Worm (Caenorhabditis elegans) whole organism, L1 larva: Measurements from ENCODE around the gene otpl-1.

Source experiments
- C04F5.9 ChIP-seq: sonication (generic microtip); optimal IDR thresholded peaks from 2 replicates; lab custom pipeline; 2016; ENCODE audit warnings: missing genetic modification characterization, missing compliant biosample characterization
- C34B4.2 ChIP-seq: sonication (generic microtip); optimal IDR thresholded peaks from 2 replicates; lab custom pipeline; 2017; ENCODE audit warnings: mild to moderate bottlenecking, missing genetic modification characterization, missing compliant biosample characterization
- F16B12.6 ChIP-seq: fragments of 150-350 bp; optimal IDR thresholded peaks from 2 replicates; lab custom pipeline; 2014; ENCODE audit warnings: missing biosample characterization, missing genetic modification characterization
- Y116A8C.19 ChIP-seq: sonication (generic microtip); optimal IDR thresholded peaks from 2 replicates; lab custom pipeline; 2016; ENCODE audit warnings: missing compliant biosample characterization, missing genetic modification characterization, borderline replicate concordance
- aha-1 ChIP-seq: fragments of 150-350 bp; optimal IDR thresholded peaks from 2 replicates; lab custom pipeline; 2014; ENCODE audit warnings: missing biosample characterization, missing genetic modification characterization
- aly-2 ChIP-seq: fragments of 150-350 bp; optimal IDR thresholded peaks from 2 replicates; lab custom pipeline; 2014; ENCODE audit warnings: missing biosample characterization, missing genetic modification characterization
- ceh-82 ChIP-seq, 3 experiments: fragments of 150-350 bp in 1 of 3; sonication (generic microtip) in 2 of 3; optimal IDR thresholded peaks; 2 replicates each; lab custom pipeline; 2014 to 2017; ENCODE audit warnings: missing biosample characterization in 3 of 3, missing genetic modification characterization in 3 of 3
- ceh-90 ChIP-seq: sonication (generic microtip); optimal IDR thresholded peaks from 2 replicates; lab custom pipeline; 2016; ENCODE audit warnings: missing genetic modification characterization, missing compliant biosample characterization
- ces-1 ChIP-seq: fragments of 150-350 bp; optimal IDR thresholded peaks from 2 replicates; lab custom pipeline; 2014; ENCODE audit warnings: missing biosample characterization, missing genetic modification reagents, missing genetic modification characterization
- dpl-1 ChIP-seq, 3 experiments: fragments of 150-350 bp in 2 of 3; sonication (generic microtip) in 1 of 3; optimal IDR thresholded peaks; 2 replicates each; lab custom pipeline; 2014 to 2017; ENCODE audit warnings: missing biosample characterization in 3 of 3, missing genetic modification characterization in 3 of 3, missing genetic modification reagents in 3 of 3
- dsc-1 ChIP-seq: sonication (generic microtip); optimal IDR thresholded peaks from 2 replicates; lab custom pipeline; 2016; ENCODE audit warnings: mild to moderate bottlenecking, missing genetic modification characterization, missing compliant biosample characterization
- efl-1 ChIP-seq, 4 experiments: fragments of 150-350 bp; optimal IDR thresholded peaks in 3 of 4; peaks in 1 of 4; 1 replicate in 1 of 4; 2 replicates in 3 of 4; lab custom pipeline; 2014; ENCODE audit warnings: missing biosample characterization in 2 of 4, missing genetic modification characterization in 2 of 4, missing genetic modification reagents in 2 of 4
- egl-27 ChIP-seq, 2 experiments: fragments of 150-350 bp in 1 of 2; sonication (generic microtip); optimal IDR thresholded peaks; 3 replicates each; lab custom pipeline; 2017 to 2018; ENCODE audit warnings: missing biosample characterization in 2 of 2, missing genetic modification characterization in 2 of 2, missing genetic modification reagents in 2 of 2
- elt-2 ChIP-seq: sonication (generic microtip); optimal IDR thresholded peaks from 2 replicates; lab custom pipeline; 2016; ENCODE audit warnings: missing genetic modification characterization, mild to moderate bottlenecking, inconsistent platforms, missing compliant biosample characterization, missing genetic modification reagents
- ets-5 ChIP-seq: fragments of 200-800 bp; sonication (Bioruptor generic); IDR thresholded peaks from 2 replicates; pipeline ENCODE4 v1.3.6; 2022; ENCODE audit warnings: missing genetic modification characterization, missing compliant biosample characterization
- fkh-10 ChIP-seq: sonication (generic microtip); optimal IDR thresholded peaks from 2 replicates; lab custom pipeline; 2017; ENCODE audit warnings: missing biosample characterization, missing genetic modification reagents, missing genetic modification characterization
- fos-1 ChIP-seq: fragments of 150-350 bp; optimal IDR thresholded peaks from 2 replicates; lab custom pipeline; 2014; ENCODE audit warnings: missing biosample characterization, missing genetic modification characterization
- hlh-17 ChIP-seq: fragments of 200-800 bp; sonication (Bioruptor generic); optimal IDR thresholded peaks from 2 replicates; lab custom pipeline; 2018; ENCODE audit warnings: missing genetic modification characterization, mild to moderate bottlenecking, missing compliant biosample characterization, moderate library complexity, borderline replicate concordance
- irx-1 ChIP-seq: sonication (generic microtip); optimal IDR thresholded peaks from 2 replicates; lab custom pipeline; 2016; ENCODE audit warnings: missing genetic modification characterization, missing compliant biosample characterization
- jun-1 ChIP-seq: fragments of 150-350 bp; optimal IDR thresholded peaks from 2 replicates; lab custom pipeline; 2014; ENCODE audit warnings: missing biosample characterization, missing genetic modification reagents, missing genetic modification characterization
- lin-13 ChIP-seq: fragments of 150-350 bp; optimal IDR thresholded peaks from 2 replicates; lab custom pipeline; 2014; ENCODE audit warnings: missing biosample characterization, missing genetic modification reagents, missing genetic modification characterization
- lin-14 ChIP-seq: fragments of 200-800 bp; sonication (Bioruptor generic); optimal IDR thresholded peaks from 2 replicates; lab custom pipeline; 2018; ENCODE audit warnings: mild to moderate bottlenecking, missing genetic modification characterization, moderate library complexity, missing compliant biosample characterization
- lin-15B ChIP-seq: fragments of 150-350 bp; sonication (generic microtip); optimal IDR thresholded peaks from 3 replicates; lab custom pipeline; 2014; ENCODE audit warnings: missing biosample characterization, missing genetic modification characterization
- lin-35 ChIP-seq, 2 experiments: fragments of 150-350 bp; optimal IDR thresholded peaks; 2 replicates each; lab custom pipeline; 2014; ENCODE audit warnings: missing biosample characterization in 2 of 2, missing genetic modification characterization in 2 of 2, missing genetic modification reagents in 2 of 2
- lsy-2 ChIP-seq, 2 experiments: fragments of 150-350 bp; optimal IDR thresholded peaks; 2 replicates each; lab custom pipeline; 2014; ENCODE audit warnings: missing biosample characterization in 2 of 2, missing genetic modification characterization in 2 of 2
- mab-9 ChIP-seq: fragments of 200-800 bp; sonication (Bioruptor generic); IDR thresholded peaks from 2 replicates; pipeline ENCODE4 v1.3.6; 2022; ENCODE audit warnings: missing genetic modification reagents, missing genetic modification characterization, missing compliant biosample characterization
- mdl-1 ChIP-seq, 2 experiments: fragments of 150-350 bp; optimal IDR thresholded peaks; 2 replicates each; lab custom pipeline; 2014 to 2017; ENCODE audit warnings: missing biosample characterization in 2 of 2, missing genetic modification characterization in 2 of 2, inconsistent platforms in 1 of 2
- mef-2 ChIP-seq: fragments of 150-350 bp; optimal IDR thresholded peaks from 2 replicates; lab custom pipeline; 2014; ENCODE audit warnings: missing biosample characterization, missing genetic modification characterization
- mep-1 ChIP-seq: fragments of 150-350 bp; optimal IDR thresholded peaks from 2 replicates; lab custom pipeline; 2014; ENCODE audit warnings: missing biosample characterization, missing genetic modification characterization
- nhr-11 ChIP-seq: fragments of 150-350 bp; optimal IDR thresholded peaks from 2 replicates; lab custom pipeline; 2014; ENCODE audit warnings: missing biosample characterization, missing genetic modification characterization
- nhr-20 ChIP-seq: sonication (generic microtip); optimal IDR thresholded peaks from 2 replicates; lab custom pipeline; 2016; ENCODE audit warnings: mild to moderate bottlenecking, missing genetic modification characterization, missing compliant biosample characterization
- nhr-47 ChIP-seq: sonication (generic microtip); optimal IDR thresholded peaks from 2 replicates; lab custom pipeline; 2016; ENCODE audit warnings: mild to moderate bottlenecking, missing genetic modification characterization, moderate library complexity, missing compliant biosample characterization
- nhr-71 ChIP-seq: sonication (generic microtip); optimal IDR thresholded peaks from 2 replicates; lab custom pipeline; 2016; ENCODE audit warnings: mild to moderate bottlenecking, missing genetic modification characterization, moderate library complexity, missing compliant biosample characterization
- nhr-77 ChIP-seq: fragments of 150-350 bp; optimal IDR thresholded peaks from 2 replicates; lab custom pipeline; 2014; ENCODE audit warnings: missing biosample characterization, missing genetic modification characterization
- nhr-85 ChIP-seq: sonication (generic microtip); peaks from one replicate; lab custom pipeline; 2016; ENCODE audit warnings: missing genetic modification characterization, inconsistent platforms, missing compliant biosample characterization
- pqm-1 ChIP-seq: sonication (generic microtip); optimal IDR thresholded peaks from 3 replicates; lab custom pipeline; 2017; ENCODE audit warnings: missing biosample characterization, missing genetic modification characterization
- rnt-1 ChIP-seq: sonication (generic microtip); optimal IDR thresholded peaks from 2 replicates; lab custom pipeline; 2016; ENCODE audit warnings: mild to moderate bottlenecking, missing genetic modification characterization, moderate library complexity, missing compliant biosample characterization
- skn-1 ChIP-seq: fragments of 150-350 bp; optimal IDR thresholded peaks from 2 replicates; lab custom pipeline; 2014; ENCODE audit warnings: missing biosample characterization, missing genetic modification characterization
- snpc-4 ChIP-seq: fragments of 150-350 bp; optimal IDR thresholded peaks from 2 replicates; lab custom pipeline; 2014; ENCODE audit warnings: missing biosample characterization, missing genetic modification characterization
- snu-23 ChIP-seq: sonication (generic microtip); optimal IDR thresholded peaks from 2 replicates; lab custom pipeline; 2016; ENCODE audit warnings: missing genetic modification characterization, missing compliant biosample characterization
- sox-4 ChIP-seq: sonication (generic microtip); optimal IDR thresholded peaks from 2 replicates; lab custom pipeline; 2016; ENCODE audit warnings: missing genetic modification characterization, missing compliant biosample characterization
- sptf-1 ChIP-seq: fragments of 150-350 bp; optimal IDR thresholded peaks from 2 replicates; lab custom pipeline; 2014; ENCODE audit warnings: missing biosample characterization, missing genetic modification characterization
- sup-37 ChIP-seq: fragments of 200-800 bp; sonication (Bioruptor generic); optimal IDR thresholded peaks from 2 replicates; lab custom pipeline; 2018; ENCODE audit warnings: mild to moderate bottlenecking, missing genetic modification characterization, missing compliant biosample characterization
- tbx-2 ChIP-seq: sonication (generic microtip); optimal IDR thresholded peaks from 2 replicates; lab custom pipeline; 2016; ENCODE audit warnings: missing genetic modification characterization, missing compliant biosample characterization
- unc-62 ChIP-seq: fragments of 150-350 bp; optimal IDR thresholded peaks from 2 replicates; lab custom pipeline; 2014; ENCODE audit warnings: missing biosample characterization, missing genetic modification reagents, missing genetic modification characterization
- unc-86 ChIP-seq: sonication (generic microtip); optimal IDR thresholded peaks from 2 replicates; lab custom pipeline; 2016; ENCODE audit warnings: missing genetic modification characterization, missing compliant biosample characterization
- unc-98 ChIP-seq: fragments of 200-800 bp; sonication (Bioruptor generic); IDR thresholded peaks from 2 replicates; pipeline ENCODE4 v1.3.6; 2022; ENCODE audit warnings: missing genetic modification characterization, missing compliant biosample characterization
- xbp-1 ChIP-seq: sonication (generic microtip); optimal IDR thresholded peaks from 2 replicates; lab custom pipeline; 2016; ENCODE audit warnings: missing genetic modification characterization, missing compliant biosample characterization
- zip-4 ChIP-seq: fragments of 200-800 bp; sonication (Bioruptor generic); optimal IDR thresholded peaks from 2 replicates; lab custom pipeline; 2018; ENCODE audit warnings: mild to moderate bottlenecking, missing genetic modification characterization, moderate library complexity, missing compliant biosample characterization
- ztf-11 ChIP-seq, 2 experiments: sonication (generic microtip); optimal IDR thresholded peaks; 2 replicates each; lab custom pipeline; 2016 to 2017; ENCODE audit warnings: missing genetic modification characterization in 2 of 2, missing biosample characterization in 1 of 2, missing compliant biosample characterization in 1 of 2
- ztf-4 ChIP-seq: fragments of 150-350 bp; optimal IDR thresholded peaks from 2 replicates; lab custom pipeline; 2014; ENCODE audit warnings: missing biosample characterization, missing genetic modification characterization

otpl-1 gene

ce11 chrIV:3568608-3569007 lies at the start of gene otpl-1:
otpl-1 (plus strand) TSS chrIV:3568979.
- TF ChIP-seq snpc-4: peak; percentile 55
- TF ChIP-seq mab-9 (GFP tag; lab: Robert Waterston, UW): no peak
- TF ChIP-seq, all 84 proteins: peak for 1

- TF ChIP-seq jun-1 (tag; lab: Kevin White, UChicago) (no peak), nhr-47 (tag; lab: Kevin White, UChicago) (peak; percentile 74), ztf-11 (tag; optimal IDR thresholded peaks at IDR 0.05; lab: Kevin White, UChicago) (peak in 1 of 2 experiments; percentile 35), mdl-1 (tag; optimal IDR thresholded peaks at IDR 0.05; lab: Kevin White, UChicago) (peak in 1 of 2 experiments; percentile 41), aha-1 (tag; lab: Kevin White, UChicago) (no peak), sup-37 (no peak), pqm-1 (tag; lab: Kevin White, UChicago) (no peak), fkh-10 (GFP tag; lab: Kevin White, UChicago) (peak; percentile 8), sox-4 (tag; lab: Kevin White, UChicago) (no peak), rnt-1 (no peak), lin-15B (tag; lab: Kevin White, UChicago) (no peak), nhr-20 (no peak), unc-62 (GFP tag; lab: Kevin White, UChicago) (no peak), Y116A8C.19 (tag; lab: Kevin White, UChicago) (no peak), sptf-1 (no peak), C34B4.2 (tag; lab: Kevin White, UChicago) (no peak), egl-27 (tag; optimal IDR thresholded peaks at IDR 0.05; lab: Kevin White, UChicago) (no peak), lsy-2 (tag; optimal IDR thresholded peaks at IDR 0.05; lab: Kevin White, UChicago) (peak; percentile 31 to 60), ztf-4 (tag; lab: Kevin White, UChicago) (no peak), dsc-1 (peak; percentile 33), dpl-1 (GFP tag; optimal IDR thresholded peaks at IDR 0.05; lab: Kevin White, UChicago) (peak; percentile 3 to 33 (median 29)), snu-23 (GFP tag; lab: Kevin White, UChicago) (peak; percentile 60), F16B12.6 (tag; lab: Kevin White, UChicago) (peak; percentile 4), fos-1 (tag; lab: Kevin White, UChicago) (no peak), C04F5.9 (no peak), irx-1 (tag; lab: Kevin White, UChicago) (no peak), ceh-82 (tag; optimal IDR thresholded peaks at IDR 0.05; lab: Kevin White, UChicago) (peak; percentile 37 to 66 (median 53)), unc-98 (GFP tag; lab: Robert Waterston, UW) (no peak), zip-4 (GFP tag; lab: Kevin White, UChicago) (no peak), ets-5 (no peak), nhr-85 (tag; lab: Kevin White, UChicago) (no peak), nhr-71 (tag; lab: Kevin White, UChicago) (peak; percentile 64), skn-1 (no peak), efl-1 (optimal IDR thresholded peaks at IDR 0.05; lab: Kevin White, UChicago) (peak; percentile 76 to 91), efl-1 (GFP tag; optimal IDR thresholded peaks at IDR 0.05 in 1 of 2; lab: Kevin White, UChicago) (peak; percentile 26 to 89), hlh-17 (GFP tag; lab: Kevin White, UChicago) (no peak), lin-35 (GFP tag; optimal IDR thresholded peaks at IDR 0.05; lab: Kevin White, UChicago) (peak; percentile 16 to 28), mep-1 (tag; lab: Kevin White, UChicago) (no peak), lin-13 (GFP tag; lab: Kevin White, UChicago) (peak; percentile 3), nhr-11 (tag; lab: Kevin White, UChicago) (no peak), aly-2 (tag; lab: Kevin White, UChicago) (no peak), unc-86 (peak; percentile 63), ces-1 (no peak), xbp-1 (tag; lab: Kevin White, UChicago) (peak; percentile 48), lin-14 (GFP tag; lab: Kevin White, UChicago) (peak; percentile 84), elt-2 (no peak), snpc-4 (peak; percentile 88), mef-2 (tag; lab: Kevin White, UChicago) (no peak), tbx-2 (tag; lab: Kevin White, UChicago) (peak; percentile 63), ceh-90 (tag; lab: Kevin White, UChicago) (no peak), nhr-77 (tag; lab: Kevin White, UChicago) (no peak)
Observed at ce11 chrIV:3519352-3519751, 49.4 kb upstream of the otpl-1 start.
